Fruit fly (Drosophila melanogaster): ENCODE data around the gene Gs1.

The Gs1 gene

DNA sequence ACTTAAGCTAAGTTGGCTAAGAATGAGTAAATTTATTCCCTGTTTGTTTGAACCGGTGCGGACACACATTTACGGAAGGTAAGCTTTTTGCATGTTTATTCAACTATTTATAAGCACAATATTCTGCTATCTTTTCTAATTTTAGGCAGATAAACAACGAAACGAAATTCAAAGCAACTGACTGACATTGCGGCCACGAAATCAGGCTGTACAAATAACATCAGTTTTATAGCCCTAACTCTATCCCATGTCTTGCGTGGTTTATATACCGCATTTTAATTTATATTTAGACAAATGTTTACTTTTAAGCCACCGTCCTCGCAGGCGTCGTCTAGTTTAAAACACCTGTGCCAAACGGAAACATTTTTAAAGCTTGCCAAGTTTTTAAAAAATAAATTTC is 46.8 kb upstream of the Gs1 start (continued):
- no peak for TF ChIP-seq CG13775 (GFP tag; optimal IDR thresholded peaks at IDR 0.05)
- peak; percentile 38 for TF ChIP-seq Fer3 (tag; optimal IDR thresholded peaks at IDR 0.05)
- TF ChIP-seq row (GFP tag; IDR thresholded peaks at IDR 0.05): no peak
- TF ChIP-seq CG15011 (GFP tag; optimal IDR thresholded peaks at IDR 0.05): peak; percentile 24
- TF ChIP-seq CG14710 (tag; optimal IDR thresholded peaks at IDR 0.05): no peak
- peak; percentile 24 for TF ChIP-seq CG13894 (tag; optimal IDR thresholded peaks at IDR 0.05)
- peak; percentile 53 for TF ChIP-seq CG13296 (GFP tag; optimal IDR thresholded peaks at IDR 0.05)
- TF ChIP-seq BtbVII (GFP tag; optimal IDR thresholded peaks at IDR 0.05): peak; percentile 75
- TF ChIP-seq CG12942 (GFP tag; optimal IDR thresholded peaks at IDR 0.05): no peak
- TF ChIP-seq CG6813 (GFP tag; optimal IDR thresholded peaks at IDR 0.05): peak; percentile 27
- TF ChIP-seq CG1832 (GFP tag; optimal IDR thresholded peaks at IDR 0.05): no peak
- no peak for TF ChIP-seq Abd-B (GFP tag; optimal IDR thresholded peaks at IDR 0.05)
- TF ChIP-seq Six4 (GFP tag; optimal IDR thresholded peaks at IDR 0.05): no peak
- TF ChIP-seq Fer1 (GFP tag; optimal IDR thresholded peaks at IDR 0.05): peak; percentile 68
- TF ChIP-seq CG11696 (GFP tag; IDR thresholded peaks at IDR 0.05): no peak
- TF ChIP-seq CG10147 (GFP tag; optimal IDR thresholded peaks at IDR 0.05): peak; percentile 3
- TF ChIP-seq gfzf (GFP tag; optimal IDR thresholded peaks at IDR 0.05): no peak
- no peak for TF ChIP-seq CG16813 (GFP tag; IDR thresholded peaks at IDR 0.05; ENCODE audit: partially characterized antibody)
- no peak for TF ChIP-seq tx (GFP tag; optimal IDR thresholded peaks at IDR 0.05)
- TF ChIP-seq CG6765 (GFP tag; optimal IDR thresholded peaks at IDR 0.05): peak; percentile 39
- TF ChIP-seq kay (GFP tag; optimal IDR thresholded peaks at IDR 0.05): no peak
- no peak for TF ChIP-seq Doc3 (GFP tag; IDR thresholded peaks at IDR 0.05; ENCODE audit: partially characterized antibody)
- peak; percentile 35 for TF ChIP-seq odd (GFP tag; optimal IDR thresholded peaks at IDR 0.05)
- no peak for TF ChIP-seq usp (GFP tag; optimal IDR thresholded peaks at IDR 0.05)
- TF ChIP-seq cwo (GFP tag; optimal IDR thresholded peaks at IDR 0.05): peak; percentile 8
- TF ChIP-seq B-H2 (GFP tag; optimal IDR thresholded peaks at IDR 0.05): peak; percentile 36
- no peak for TF ChIP-seq nau (GFP tag; optimal IDR thresholded peaks at IDR 0.05)
- no peak for TF ChIP-seq CG17361 (GFP tag; IDR thresholded peaks at IDR 0.05)
- no peak for TF ChIP-seq pb (GFP tag; optimal IDR thresholded peaks at IDR 0.05)
- TF ChIP-seq mirr (GFP tag; optimal IDR thresholded peaks at IDR 0.05): peak; percentile 31
- TF ChIP-seq lab (GFP tag; optimal IDR thresholded peaks at IDR 0.05): peak; percentile 75
- peak; percentile 38 for TF ChIP-seq Meics (GFP tag; optimal IDR thresholded peaks at IDR 0.05)
- TF ChIP-seq caup (GFP tag; optimal IDR thresholded peaks at IDR 0.05; ENCODE audit: severe bottlenecking): no peak
- TF ChIP-seq Camta (GFP tag; optimal IDR thresholded peaks at IDR 0.05): no peak
- TF ChIP-seq unpg (GFP tag; optimal IDR thresholded peaks at IDR 0.05): no peak
- peak; percentile 76 for TF ChIP-seq Med (GFP tag)
- TF ChIP-seq gro (GFP tag; optimal IDR thresholded peaks at IDR 0.05): no peak
- no peak for TF ChIP-seq z (GFP tag; IDR thresholded peaks at IDR 0.05)
- no peak for TF ChIP-seq disco-r (GFP tag; optimal IDR thresholded peaks at IDR 0.05)

DNA sequence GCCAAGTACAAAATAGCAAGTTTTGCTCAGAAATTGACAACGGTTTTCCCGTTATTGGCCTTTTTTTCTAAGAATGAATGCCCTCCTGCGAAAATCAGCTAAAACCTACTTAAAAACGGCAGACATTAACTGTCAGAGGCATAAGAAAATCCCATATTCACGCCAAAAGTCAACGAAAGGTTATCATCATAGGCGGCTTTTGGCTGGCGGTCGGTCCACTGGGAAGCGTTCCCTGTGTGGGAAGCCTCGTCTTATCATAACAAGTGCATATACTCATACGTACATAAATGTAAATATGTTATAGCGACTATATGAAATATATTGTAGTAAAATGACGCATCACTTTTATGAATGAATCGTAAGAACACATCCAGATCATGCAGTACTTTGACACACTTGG is 46.2 kb upstream of the Gs1 start:
- TF ChIP-seq sug (tag; optimal IDR thresholded peaks at IDR 0.05) (peak; percentile 76), CG34376 (GFP tag; optimal IDR thresholded peaks at IDR 0.05) (peak; percentile 6), CG1529 (GFP tag; optimal IDR thresholded peaks at IDR 0.05) (no peak), chinmo (GFP tag; IDR thresholded peaks at IDR 0.05; ENCODE audit: partially characterized antibody) (0 out of 4 replicates have a peak, but pooled peaks have one; percentile 10)

Measured in whole organism, embryonic.